Worm (Caenorhabditis elegans) whole organism, late embryonic: ENCODE measurements around the gene ZK180.8.
A peak's percentile ranks its signal among the peaks of the same experiment; 100 is the strongest.

ENCODE experiments used
- C38D4.7 ChIP-seq: fragments of 200-800 bp; sonication (Bioruptor generic); optimal IDR thresholded peaks from 2 replicates; lab custom pipeline; 2018; ENCODE audit warnings: mild to moderate bottlenecking, missing genetic modification characterization, moderate library complexity, missing compliant biosample characterization
- F13H6.1 ChIP-seq: sonication (generic microtip); optimal IDR thresholded peaks from 2 replicates; lab custom pipeline; 2016; ENCODE audit warnings: missing genetic modification characterization, missing compliant biosample characterization
- K02D7.2 ChIP-seq: sonication (generic microtip); optimal IDR thresholded peaks from 2 replicates; lab custom pipeline; 2017; ENCODE audit warnings: mild to moderate bottlenecking, missing genetic modification characterization, missing compliant biosample characterization
- ama-1 ChIP-seq: fragments of 150-350 bp; optimal IDR thresholded peaks from 2 replicates; lab custom pipeline; 2014
- ceh-19 ChIP-seq: fragments of 200-800 bp; sonication (Bioruptor generic); optimal IDR thresholded peaks from 2 replicates; lab custom pipeline; 2018; ENCODE audit warnings: mild to moderate bottlenecking, missing genetic modification characterization, missing compliant biosample characterization
- ceh-2 ChIP-seq: sonication (generic microtip); optimal IDR thresholded peaks from 2 replicates; lab custom pipeline; 2016; ENCODE audit warnings: missing genotype, missing genetic modification characterization, missing compliant biosample characterization
- ceh-22 ChIP-seq: sonication (generic microtip); optimal IDR thresholded peaks from 2 replicates; lab custom pipeline; 2017; ENCODE audit warnings: missing biosample characterization, missing genetic modification characterization
- ceh-24 ChIP-seq: sonication (generic microtip); optimal IDR thresholded peaks from 2 replicates; lab custom pipeline; 2016; ENCODE audit warnings: mild to moderate bottlenecking, missing genetic modification characterization, missing compliant biosample characterization
- ceh-6 ChIP-seq: fragments of 200-800 bp; sonication (Bioruptor generic); optimal IDR thresholded peaks from 2 replicates; lab custom pipeline; 2018; ENCODE audit warnings: mild to moderate bottlenecking, missing genetic modification characterization, missing compliant biosample characterization
- ceh-9 ChIP-seq: sonication (generic microtip); optimal IDR thresholded peaks from 2 replicates; lab custom pipeline; 2016; ENCODE audit warnings: mild to moderate bottlenecking, missing genetic modification characterization, inconsistent platforms, missing compliant biosample characterization
- che-1 ChIP-seq: sonication (generic microtip); optimal IDR thresholded peaks from 2 replicates; lab custom pipeline; 2016; ENCODE audit warnings: mild to moderate bottlenecking, missing genetic modification characterization, missing compliant biosample characterization
- dve-1 ChIP-seq: sonication (generic microtip); optimal IDR thresholded peaks from 2 replicates; lab custom pipeline; 2017; ENCODE audit warnings: antibody characterized with exemption, mild to moderate bottlenecking, missing genetic modification characterization, missing compliant biosample characterization
- elt-2 ChIP-seq: sonication (generic microtip); optimal IDR thresholded peaks from 2 replicates; lab custom pipeline; 2016; ENCODE audit warnings: missing genetic modification reagents, missing genetic modification characterization, missing compliant biosample characterization
- elt-4 ChIP-seq: sonication (generic microtip); optimal IDR thresholded peaks from 2 replicates; lab custom pipeline; 2016; ENCODE audit warnings: missing genetic modification characterization, missing compliant biosample characterization
- fax-1 ChIP-seq: sonication (generic microtip); optimal IDR thresholded peaks from 2 replicates; lab custom pipeline; 2016; ENCODE audit warnings: missing genotype, missing genetic modification characterization, missing compliant biosample characterization
- fkh-6 ChIP-seq: sonication (generic microtip); optimal IDR thresholded peaks from 2 replicates; lab custom pipeline; 2016; ENCODE audit warnings: missing genetic modification characterization, missing compliant biosample characterization
- gmeb-2 ChIP-seq: sonication (generic microtip); optimal IDR thresholded peaks from 2 replicates; lab custom pipeline; 2016; ENCODE audit warnings: missing genetic modification characterization, inconsistent platforms, missing compliant biosample characterization
- hlh-13 ChIP-seq: fragments of 200-800 bp; sonication (Bioruptor generic); optimal IDR thresholded peaks from 2 replicates; lab custom pipeline; 2018; ENCODE audit warnings: mild to moderate bottlenecking, missing genetic modification characterization, missing compliant biosample characterization
- hlh-15 ChIP-seq: sonication (generic microtip); optimal IDR thresholded peaks from 2 replicates; lab custom pipeline; 2016; ENCODE audit warnings: missing genetic modification characterization, missing compliant biosample characterization
- madf-2 ChIP-seq: sonication (generic microtip); optimal IDR thresholded peaks from 2 replicates; lab custom pipeline; 2017; ENCODE audit warnings: missing genetic modification characterization, missing compliant biosample characterization
- nfya-1 ChIP-seq: sonication (generic microtip); optimal IDR thresholded peaks from 2 replicates; lab custom pipeline; 2017; ENCODE audit warnings: missing genetic modification characterization, mild to moderate bottlenecking, missing compliant biosample characterization, antibody characterized with exemption, moderate library complexity
- nhr-232 ChIP-seq: sonication (generic microtip); optimal IDR thresholded peaks from 2 replicates; lab custom pipeline; 2016; ENCODE audit warnings: missing genetic modification characterization, missing compliant biosample characterization
- pag-3 ChIP-seq: sonication (generic microtip); optimal IDR thresholded peaks from 2 replicates; lab custom pipeline; 2016; ENCODE audit warnings: missing compliant biosample characterization, missing genetic modification characterization, borderline replicate concordance
- pat-9 ChIP-seq: fragments of 200-800 bp; sonication (Bioruptor generic); optimal IDR thresholded peaks from 2 replicates; lab custom pipeline; 2018; ENCODE audit warnings: mild to moderate bottlenecking, missing genetic modification characterization, moderate library complexity, missing compliant biosample characterization
- pax-1 ChIP-seq: fragments of 150-350 bp; optimal IDR thresholded peaks from 2 replicates; lab custom pipeline; 2014; ENCODE audit warnings: missing biosample characterization, missing genetic modification characterization
- pha-2 ChIP-seq: sonication (generic microtip); optimal IDR thresholded peaks from 2 replicates; lab custom pipeline; 2017; ENCODE audit warnings: mild to moderate bottlenecking, missing genetic modification characterization, missing compliant biosample characterization
- pqm-1 ChIP-seq: sonication (generic microtip); optimal IDR thresholded peaks from 2 replicates; lab custom pipeline; 2016; ENCODE audit warnings: missing genetic modification characterization, missing compliant biosample characterization
- rnt-1 ChIP-seq: sonication (generic microtip); optimal IDR thresholded peaks from 2 replicates; lab custom pipeline; 2016; ENCODE audit warnings: missing genetic modification characterization, missing compliant biosample characterization
- sox-4 ChIP-seq: sonication (generic microtip); optimal IDR thresholded peaks from 2 replicates; lab custom pipeline; 2017; ENCODE audit warnings: mild to moderate bottlenecking, missing genetic modification characterization, inconsistent platforms, missing compliant biosample characterization
- syd-9 ChIP-seq: sonication (generic microtip); optimal IDR thresholded peaks from 2 replicates; lab custom pipeline; 2016; ENCODE audit warnings: mild to moderate bottlenecking, missing genetic modification characterization, moderate library complexity, missing compliant biosample characterization
- tbx-2 ChIP-seq: sonication (generic microtip); optimal IDR thresholded peaks from 2 replicates; lab custom pipeline; 2016; ENCODE audit warnings: missing genetic modification characterization, missing compliant biosample characterization
- tbx-7 ChIP-seq: sonication (generic microtip); optimal IDR thresholded peaks from 2 replicates; lab custom pipeline; 2016; ENCODE audit warnings: missing genotype, missing genetic modification characterization, missing compliant biosample characterization
- ttx-3 ChIP-seq: sonication (generic microtip); optimal IDR thresholded peaks from 2 replicates; lab custom pipeline; 2016; ENCODE audit warnings: missing genetic modification reagents, missing genetic modification characterization, missing compliant biosample characterization
- unc-42 ChIP-seq: sonication (generic microtip); optimal IDR thresholded peaks from 2 replicates; lab custom pipeline; 2016; ENCODE audit warnings: missing genotype, missing genetic modification characterization, missing compliant biosample characterization
- zip-5 ChIP-seq: sonication (generic microtip); optimal IDR thresholded peaks from 2 replicates; lab custom pipeline; 2016; ENCODE audit warnings: missing genetic modification characterization, missing compliant biosample characterization
- ztf-16 ChIP-seq: sonication (generic microtip); optimal IDR thresholded peaks from 2 replicates; lab custom pipeline; 2017; ENCODE audit warnings: missing genetic modification characterization, missing compliant biosample characterization

Gene ZK180.8

ce11 chrIV:4536247-4536646, 24.7 kb upstream of the ZK180.8 start, which contains the start of gene ZK185.2:
Gene ZK185.2, plus strand, starts transcription at chrIV:4536547.
- no peak for TF ChIP-seq tbx-2 (tag; lab: Kevin White, UChicago)
- TF ChIP-seq ttx-3 (tag; lab: Kevin White, UChicago) = no peak
- TF ChIP-seq sox-4 (tag; lab: Kevin White, UChicago) = no peak
- TF ChIP-seq C38D4.7 (GFP tag; lab: Kevin White, UChicago) = no peak
- no peak for TF ChIP-seq tbx-7 (tag; lab: Kevin White, UChicago)
- TF ChIP-seq ztf-16 (tag; lab: Kevin White, UChicago) = no peak
- no peak for TF ChIP-seq K02D7.2 (tag; lab: Kevin White, UChicago)
- TF ChIP-seq hlh-15 = no peak
- no peak for TF ChIP-seq ceh-9
- no peak for TF ChIP-seq pha-2 (tag; lab: Kevin White, UChicago)
- no peak for TF ChIP-seq pax-1
- no peak for TF ChIP-seq ceh-19 (GFP tag; lab: Kevin White, UChicago)
- no peak for TF ChIP-seq ceh-24 (tag; lab: Kevin White, UChicago)
- TF ChIP-seq unc-42 = no peak
- no peak for TF ChIP-seq zip-5
- TF ChIP-seq hlh-13 (GFP tag; lab: Kevin White, UChicago) = no peak

ce11 chrIV:4533025-4533424, 21.5 kb upstream of the ZK180.8 start, which contains the start of gene ZK185.4:
Gene ZK185.4, minus strand, starts transcription at chrIV:4533125.
- TF ChIP-seq tbx-7 (tag; lab: Kevin White, UChicago) = no peak
- TF ChIP-seq pqm-1 (tag; lab: Kevin White, UChicago) = no peak
- TF ChIP-seq ceh-9 = no peak
- no peak for TF ChIP-seq rnt-1 (tag; lab: Kevin White, UChicago)
- TF ChIP-seq ceh-22 (tag; lab: Kevin White, UChicago) = no peak

- TF ChIP-seq elt-2 (tag; lab: Kevin White, UChicago) (peak; percentile 94), ceh-6 (GFP tag; lab: Kevin White, UChicago) (no peak), fax-1 (tag; lab: Kevin White, UChicago) (no peak)
Measured at ce11 chrIV:4530170-4530569, 18.6 kb upstream of the ZK180.8 start, which contains the start of gene ZK185.3. Gene ZK185.3, minus strand, starts transcription at chrIV:4530432.

ce11 chrIV:4526724-4527123, 15.2 kb upstream of the ZK180.8 start:
- TF ChIP-seq ama-1 (no peak), dve-1 (tag; lab: Kevin White, UChicago) (peak; percentile 54)
- TF ChIP-seq, all 69 proteins: peak for 1

ce11 chrIV:4526028-4526427, 14.5 kb upstream of the ZK180.8 start:
- TF ChIP-seq syd-9 = no peak
- TF ChIP-seq tbx-2 (tag; lab: Kevin White, UChicago) = no peak
- no peak for TF ChIP-seq pat-9 (tag; lab: Kevin White, UChicago)
- TF ChIP-seq che-1 (tag; lab: Kevin White, UChicago) = no peak
- no peak for TF ChIP-seq pha-2 (tag; lab: Kevin White, UChicago)
- no peak for TF ChIP-seq ceh-19 (GFP tag; lab: Kevin White, UChicago)
- TF ChIP-seq nhr-232 (tag; lab: Kevin White, UChicago) = no peak
- TF ChIP-seq gmeb-2 (tag; lab: Kevin White, UChicago) = no peak
- TF ChIP-seq F13H6.1 (tag; lab: Kevin White, UChicago) = no peak
- no peak for TF ChIP-seq elt-4
- TF ChIP-seq nfya-1 (tag; lab: Kevin White, UChicago) = no peak
- no peak for TF ChIP-seq pag-3 (tag; lab: Kevin White, UChicago)
- no peak for TF ChIP-seq fkh-6
- no peak for TF ChIP-seq madf-2 (tag; lab: Kevin White, UChicago)
- no peak for TF ChIP-seq ceh-2
